Fruit fly (Drosophila melanogaster) whole organism, wandering third instar larva: ENCODE measurements around the gene Osi3.

ENCODE experiments used
- CG9705 ChIP-seq: fragments of 200-800 bp; sonication (Bioruptor generic); optimal IDR thresholded peaks from 2 replicates; lab custom pipeline; 2018; ENCODE audit warnings: missing biosample characterization, mild to moderate bottlenecking, missing genetic modification characterization
- N ChIP-seq: fragments of >200 bp; optimal IDR thresholded peaks from 2 replicates; lab custom pipeline; 2018; ENCODE audit warnings: missing biosample characterization, missing external identifiers, missing genetic modification characterization
- OdsH ChIP-seq: fragments of 200-800 bp; sonication (Bioruptor generic); optimal IDR thresholded peaks from 2 replicates; lab custom pipeline; 2016; ENCODE audit warnings: missing biosample characterization, mild to moderate bottlenecking, missing genetic modification characterization

- TF ChIP-seq N = no peak
- no peak for TF ChIP-seq OdsH (GFP tag; lab: Kevin White, UChicago)
- TF ChIP-seq CG9705 = no peak
These were observed 28.4 kb downstream of the Osi3 start for dm6 chr3R:6244035-6244434.
